Worm (Caenorhabditis elegans) whole organism, mixed stage, embryonic: ENCODE measurements around the gene F36H1.12.

Experiments
- blmp-1 ChIP-seq: fragments of 150-350 bp; optimal IDR thresholded peaks from 2 replicates; lab custom pipeline; 2014; ENCODE audit warnings: missing biosample characterization, missing genetic modification characterization
- elt-1 ChIP-seq: sonication (generic microtip); optimal IDR thresholded peaks from 2 replicates; lab custom pipeline; 2017; ENCODE audit warnings: missing genetic modification characterization, mild to moderate bottlenecking, missing compliant biosample characterization, antibody characterized with exemption, moderate library complexity, borderline replicate concordance; ENCODE audit not compliant: insufficient read depth
- lin-32 ChIP-seq: fragments of 200-800 bp; sonication (Bioruptor generic); optimal IDR thresholded peaks from 2 replicates; lab custom pipeline; 2018; ENCODE audit warnings: mild to moderate bottlenecking, missing genetic modification characterization, missing compliant biosample characterization
- mab-5 ChIP-seq: fragments of 150-350 bp; optimal IDR thresholded peaks from 2 replicates; lab custom pipeline; 2014; ENCODE audit warnings: missing biosample characterization, missing genetic modification characterization
- nhr-237 ChIP-seq: fragments of 150-350 bp; optimal IDR thresholded peaks from 2 replicates; lab custom pipeline; 2014; ENCODE audit warnings: missing biosample characterization, missing genetic modification characterization
- pha-4 ChIP-seq: fragments of 150-350 bp; optimal IDR thresholded peaks from 2 replicates; lab custom pipeline; 2018; ENCODE audit warnings: missing biosample characterization, missing genetic modification reagents, missing genetic modification characterization
- sptf-1 ChIP-seq: sonication (generic microtip); optimal IDR thresholded peaks from 2 replicates; lab custom pipeline; 2017; ENCODE audit warnings: mild to moderate bottlenecking, missing genetic modification characterization, moderate library complexity, missing compliant biosample characterization
- unc-120 ChIP-seq: sonication (generic microtip); optimal IDR thresholded peaks from 2 replicates; lab custom pipeline; 2017; ENCODE audit warnings: missing genetic modification characterization, missing compliant biosample characterization; ENCODE audit not compliant: poor library complexity, severe bottlenecking
- unc-62 ChIP-seq: fragments of 150-350 bp; optimal IDR thresholded peaks from 2 replicates; lab custom pipeline; 2014; ENCODE audit warnings: missing biosample characterization, missing genetic modification reagents, missing genetic modification characterization

DNA sequence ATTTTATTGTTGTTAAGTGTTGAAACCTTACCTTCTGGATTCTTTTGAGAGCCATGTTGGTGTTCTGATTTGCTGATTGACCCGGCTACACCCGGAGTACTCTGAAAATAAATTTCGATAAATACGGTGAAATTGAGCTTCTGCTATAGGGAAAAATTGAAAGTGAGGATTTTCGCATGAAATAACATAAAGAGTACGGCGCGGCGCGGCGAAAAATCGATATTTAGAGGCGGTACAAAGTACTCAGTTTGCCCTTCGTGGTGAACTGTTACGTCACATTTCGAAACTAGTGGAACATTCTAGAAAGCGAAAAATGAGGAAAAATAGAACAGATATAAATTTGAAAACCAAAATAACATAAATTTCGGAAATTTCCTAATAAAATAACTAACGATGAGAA lies 28.7 kb upstream of the F36H1.12 start, which contains the start of gene let-70:
- TF ChIP-seq pha-4 (tag; lab: Kevin White, UChicago), result no peak
- TF ChIP-seq lin-32, result no peak
- no peak for TF ChIP-seq unc-120
- no peak for TF ChIP-seq sptf-1 (tag; lab: Kevin White, UChicago)
- TF ChIP-seq elt-1 (tag; lab: Kevin White, UChicago), result no peak
- TF ChIP-seq nhr-237, result no peak
- no peak for TF ChIP-seq mab-5 (tag; lab: Kevin White, UChicago)
- no peak for TF ChIP-seq unc-62 (GFP tag; lab: Kevin White, UChicago)
- TF ChIP-seq blmp-1 (tag; lab: Kevin White, UChicago), result no peak
